Worm (Caenorhabditis elegans) whole organism, young adult: Measurements from ENCODE around the gene C04C11.25.

Source experiments
- B0336.3 ChIP-seq: fragments of 200-800 bp; sonication (Bioruptor generic); IDR thresholded peaks from 2 replicates; pipeline ENCODE4 v1.3.6; 2022; ENCODE audit warnings: missing genetic modification characterization, missing compliant biosample characterization
- F52B5.7 ChIP-seq: sonication (generic microtip); optimal IDR thresholded peaks from 2 replicates; lab custom pipeline; 2016; ENCODE audit warnings: mild to moderate bottlenecking, missing genetic modification characterization, missing compliant biosample characterization
- ZK185.1 ChIP-seq: sonication (generic microtip); optimal IDR thresholded peaks from 2 replicates; lab custom pipeline; 2016; ENCODE audit warnings: mild to moderate bottlenecking, missing genetic modification characterization, missing compliant biosample characterization; ENCODE audit not compliant: poor library complexity, severe bottlenecking
- attf-5 ChIP-seq: fragments of 200-800 bp; sonication (Bioruptor generic); optimal IDR thresholded peaks from 2 replicates; lab custom pipeline; 2018; ENCODE audit warnings: mild to moderate bottlenecking, missing genetic modification characterization, missing compliant biosample characterization
- dpl-1 ChIP-seq: fragments of 150-350 bp; optimal IDR thresholded peaks from 2 replicates; lab custom pipeline; 2014; ENCODE audit warnings: missing biosample characterization, missing genetic modification reagents, missing genetic modification characterization
- him-1 ChIP-seq: sonication (generic microtip); optimal IDR thresholded peaks from 2 replicates; lab custom pipeline; 2016; ENCODE audit warnings: missing genotype, missing genetic modification reagents, missing genetic modification characterization, missing compliant biosample characterization
- lin-35 ChIP-seq, 3 experiments: fragments of 150-350 bp in 2 of 3; sonication (generic microtip) in 1 of 3; optimal IDR thresholded peaks; 2 replicates each; lab custom pipeline; 2014 to 2018; ENCODE audit warnings: missing biosample characterization in 3 of 3, missing genetic modification characterization in 3 of 3, missing genetic modification reagents in 3 of 3
- madf-10 ChIP-seq: sonication (generic microtip); optimal IDR thresholded peaks from 2 replicates; lab custom pipeline; 2016; ENCODE audit warnings: mild to moderate bottlenecking, missing genetic modification characterization, missing compliant biosample characterization
- madf-6 ChIP-seq: fragments of 200-800 bp; sonication (Bioruptor generic); IDR thresholded peaks from 2 replicates; pipeline ENCODE4 v1.3.6; 2022; ENCODE audit warnings: missing genetic modification reagents, missing genetic modification characterization, missing compliant biosample characterization
- nfya-1 ChIP-seq: sonication (generic microtip); optimal IDR thresholded peaks from 2 replicates; lab custom pipeline; 2017; ENCODE audit warnings: antibody characterized with exemption, missing compliant biosample characterization, missing genetic modification characterization, borderline replicate concordance; ENCODE audit not compliant: insufficient read depth
- nhr-120 ChIP-seq: fragments of 200-800 bp; sonication (Bioruptor generic); IDR thresholded peaks from 2 replicates; pipeline ENCODE4 v1.3.6; 2022; ENCODE audit warnings: missing genetic modification characterization, missing compliant biosample characterization
- snpc-1.3 ChIP-seq: sonication (generic microtip); optimal IDR thresholded peaks from 2 replicates; lab custom pipeline; 2017; ENCODE audit warnings: missing genetic modification characterization, mild to moderate bottlenecking, missing compliant biosample characterization, antibody characterized with exemption, moderate library complexity, missing genotype, missing genetic modification reagents; ENCODE audit not compliant: insufficient read depth
- unc-130 ChIP-seq: sonication (generic microtip); optimal IDR thresholded peaks from 2 replicates; lab custom pipeline; 2016; ENCODE audit warnings: missing genetic modification reagents, missing genetic modification characterization, missing compliant biosample characterization
- unc-62 ChIP-seq: fragments of 150-350 bp; optimal IDR thresholded peaks from 2 replicates; lab custom pipeline; 2014; ENCODE audit warnings: missing biosample characterization, missing genetic modification reagents, missing genetic modification characterization

- TF ChIP-seq him-1 (no peak), snpc-1.3 (tag; lab: Kevin White, UChicago) (no peak), madf-6 (GFP tag; lab: Robert Waterston, UW) (no peak), nfya-1 (tag; lab: Kevin White, UChicago) (no peak), lin-35 (GFP tag; optimal IDR thresholded peaks at IDR 0.05; lab: Kevin White, UChicago) (no peak), madf-10 (no peak), unc-130 (GFP tag; lab: Kevin White, UChicago) (no peak), attf-5 (GFP tag; lab: Kevin White, UChicago) (no peak), unc-62 (GFP tag; lab: Kevin White, UChicago) (no peak), nhr-120 (GFP tag; lab: Robert Waterston, UW) (no peak), F52B5.7 (tag; lab: Kevin White, UChicago) (no peak), dpl-1 (GFP tag; lab: Kevin White, UChicago) (no peak), B0336.3 (GFP tag; lab: Robert Waterston, UW) (no peak), ZK185.1 (tag; lab: Kevin White, UChicago) (no peak)
These were observed 39.5 kb upstream of the C04C11.25 start for ce11 chrX:14054799-14055198.
